Worm (Caenorhabditis elegans): ENCODE measurements around the gene gcsh-1.

ce11 chrX:14503800-14504550 lies 10.9 kb downstream of the gcsh-1 start, which contains the start of gene M163.1:
- TF ChIP-seq Y105C5A.15 (GFP tag; IDR thresholded peaks at IDR 0.05) (no peak), pha-4 (GFP tag; IDR thresholded peaks at IDR 0.05) (no peak), pha-4 (tag; optimal IDR thresholded peaks at IDR 0.05) (no peak), egl-27 (tag; optimal IDR thresholded peaks at IDR 0.05) (no peak)

All from whole organism, L4 larva.